Fruit fly (Drosophila melanogaster) whole organism, wandering third instar larva: Measurements from ENCODE around the gene Traf-like.
A peak's percentile ranks its signal among the peaks of the same experiment; 100 is the strongest.

Source experiments
- Abd-B ChIP-seq: fragments of >200 bp; optimal IDR thresholded peaks from 2 replicates; lab custom pipeline; 2017; ENCODE audit warnings: missing biosample characterization, missing genetic modification characterization
- CG32264 ChIP-seq: fragments of 200-800 bp; sonication (Bioruptor generic); optimal IDR thresholded peaks from 2 replicates; lab custom pipeline; 2016; ENCODE audit warnings: missing biosample characterization, missing genetic modification characterization
- CG9705 ChIP-seq: fragments of 200-800 bp; sonication (Bioruptor generic); optimal IDR thresholded peaks from 2 replicates; lab custom pipeline; 2018; ENCODE audit warnings: missing biosample characterization, mild to moderate bottlenecking, missing genetic modification characterization
- Dfd ChIP-seq: fragments of >200 bp; optimal IDR thresholded peaks from 2 replicates; lab custom pipeline; 2017; ENCODE audit warnings: missing biosample characterization, missing genetic modification characterization
- Dif ChIP-seq: fragments of 200-275, 200-300 bp; sonication (Bioruptor generic); optimal IDR thresholded peaks from 2 replicates; lab custom pipeline; 2018; ENCODE audit warnings: missing biosample characterization, missing genetic modification characterization; ENCODE audit not compliant: partially characterized antibody
- GATAd ChIP-seq: sonication (Bioruptor generic); optimal IDR thresholded peaks from 2 replicates; lab custom pipeline; 2016; ENCODE audit warnings: missing biosample characterization, missing genetic modification characterization
- HLH106 ChIP-seq: fragments of 200-800 bp; optimal IDR thresholded peaks from 3 replicates; lab custom pipeline; 2019; ENCODE audit warnings: missing biosample characterization, mild to moderate bottlenecking, missing genetic modification characterization, moderate library complexity
- Hnf4 ChIP-seq: fragments of 200-800 bp; sonication (Bioruptor generic); optimal IDR thresholded peaks from 2 replicates; lab custom pipeline; 2016; ENCODE audit warnings: missing biosample characterization, mild to moderate bottlenecking, missing genetic modification characterization
- Hr83 ChIP-seq: fragments of 200-300 bp; sonication (Bioruptor generic); optimal IDR thresholded peaks from 2 replicates; lab custom pipeline; 2016; ENCODE audit warnings: missing biosample characterization, mild to moderate bottlenecking, missing genetic modification characterization, moderate library complexity; ENCODE audit not compliant: poor library complexity, severe bottlenecking
- Jra ChIP-seq: sonication (Bioruptor generic); optimal IDR thresholded peaks from 2 replicates; lab custom pipeline; 2016; ENCODE audit warnings: missing biosample characterization, missing genetic modification characterization
- Mio ChIP-seq: sonication (Bioruptor generic); optimal IDR thresholded peaks from 2 replicates; lab custom pipeline; 2016; ENCODE audit warnings: missing biosample characterization, missing genetic modification characterization
- Myc ChIP-seq: fragments of >200 bp; optimal IDR thresholded peaks from 2 replicates; lab custom pipeline; 2017
- OdsH ChIP-seq: fragments of 200-800 bp; sonication (Bioruptor generic); optimal IDR thresholded peaks from 2 replicates; lab custom pipeline; 2016; ENCODE audit warnings: missing biosample characterization, mild to moderate bottlenecking, missing genetic modification characterization
- Rel ChIP-seq, 2 experiments: fragments of 200-800 bp; sonication (Bioruptor generic) in 1 of 2; optimal IDR thresholded peaks; 2 replicates in 1 of 2; 3 replicates in 1 of 2; lab custom pipeline; 2016 to 2019; ENCODE audit warnings: mild to moderate bottlenecking in 2 of 2, missing biosample characterization in 2 of 2, missing genetic modification characterization in 2 of 2, moderate library complexity in 1 of 2
- Vsx2 ChIP-seq: fragments of 200-300, 225-300 bp; sonication (Bioruptor generic); optimal IDR thresholded peaks from 2 replicates; lab custom pipeline; 2018; ENCODE audit warnings: missing biosample characterization, missing genetic modification characterization; ENCODE audit not compliant: partially characterized antibody
- br ChIP-seq: fragments of 200-800 bp; sonication (Bioruptor generic); optimal IDR thresholded peaks from 2 replicates; lab custom pipeline; 2016; ENCODE audit warnings: missing biosample characterization, missing genetic modification characterization
- brk ChIP-seq: fragments of 200-800 bp; sonication (Bioruptor generic); optimal IDR thresholded peaks from 2 replicates; lab custom pipeline; 2016; ENCODE audit warnings: missing biosample characterization, mild to moderate bottlenecking, missing genetic modification characterization
- dl ChIP-seq, 2 experiments: fragments of 175-275, 200-275 bp in 1 of 2; fragments of 200-275 bp in 1 of 2; sonication (Bioruptor generic); optimal IDR thresholded peaks; lab custom pipeline; 2018; ENCODE audit warnings: mild to moderate bottlenecking in 2 of 2, missing biosample characterization in 2 of 2, missing genetic modification characterization in 2 of 2, moderate library complexity in 2 of 2; ENCODE audit not compliant: partially characterized antibody in 2 of 2, insufficient read depth in 1 of 2
- dmrt93B ChIP-seq: fragments of 200-800 bp; sonication (Bioruptor generic); optimal IDR thresholded peaks from 2 replicates; lab custom pipeline; 2018; ENCODE audit warnings: missing biosample characterization, mild to moderate bottlenecking, missing genetic modification characterization
- dsf ChIP-seq: sonication (Bioruptor generic); optimal IDR thresholded peaks from 2 replicates; lab custom pipeline; 2016; ENCODE audit warnings: missing biosample characterization, missing genetic modification characterization, borderline replicate concordance
- ey ChIP-seq: fragments of 200-800 bp; sonication (Bioruptor generic); optimal IDR thresholded peaks from 2 replicates; lab custom pipeline; 2016; ENCODE audit warnings: missing biosample characterization, missing genetic modification characterization
- foxo ChIP-seq, 2 experiments: fragments of 200-800 bp; sonication (Bioruptor generic); optimal IDR thresholded peaks; 2 replicates in 1 of 2; 3 replicates in 1 of 2; lab custom pipeline; 2016 to 2017; ENCODE audit warnings: missing biosample characterization in 2 of 2, missing genetic modification characterization in 2 of 2
- fru ChIP-seq: fragments of 200-800 bp; sonication (Bioruptor generic); optimal IDR thresholded peaks from 3 replicates; lab custom pipeline; 2016; ENCODE audit warnings: missing biosample characterization, mild to moderate bottlenecking, missing genetic modification characterization
- h ChIP-seq: fragments of 200-800 bp; sonication (Bioruptor generic); optimal IDR thresholded peaks from 3 replicates; lab custom pipeline; 2016; ENCODE audit warnings: missing biosample characterization, mild to moderate bottlenecking, missing genetic modification characterization
- jim ChIP-seq: fragments of 175-275, 200-325 bp; sonication (Bioruptor generic); optimal IDR thresholded peaks from 2 replicates; lab custom pipeline; 2016; ENCODE audit warnings: missing biosample characterization, mild to moderate bottlenecking, missing genetic modification characterization
- pan ChIP-seq: fragments of >200 bp; optimal IDR thresholded peaks from 2 replicates; lab custom pipeline; 2017
- psq ChIP-seq: fragments of 200-800 bp; sonication (Bioruptor generic); optimal IDR thresholded peaks from 3 replicates; lab custom pipeline; 2017; ENCODE audit warnings: missing biosample characterization, mild to moderate bottlenecking, missing genetic modification characterization, moderate library complexity
- rgr ChIP-seq: fragments of 200-800 bp; sonication (Bioruptor generic); optimal IDR thresholded peaks from 3 replicates; lab custom pipeline; 2016; ENCODE audit warnings: missing biosample characterization, mild to moderate bottlenecking, missing genetic modification characterization
- sage ChIP-seq: fragments of 200-800 bp; sonication (Bioruptor generic); optimal IDR thresholded peaks from 2 replicates; lab custom pipeline; 2016; ENCODE audit warnings: missing biosample characterization, mild to moderate bottlenecking, missing genetic modification characterization
- sv ChIP-seq: fragments of 200-800 bp; sonication (Bioruptor generic); optimal IDR thresholded peaks from 3 replicates; lab custom pipeline; 2016; ENCODE audit warnings: missing biosample characterization, missing genetic modification characterization
- tai ChIP-seq: sonication (Bioruptor generic); optimal IDR thresholded peaks from 2 replicates; lab custom pipeline; 2016; ENCODE audit warnings: missing biosample characterization, missing genetic modification characterization
- woc ChIP-seq: sonication (Bioruptor generic); optimal IDR thresholded peaks from 2 replicates; lab custom pipeline; 2016; ENCODE audit warnings: missing biosample characterization, mild to moderate bottlenecking, missing genetic modification characterization

Gene Traf-like

DNA sequence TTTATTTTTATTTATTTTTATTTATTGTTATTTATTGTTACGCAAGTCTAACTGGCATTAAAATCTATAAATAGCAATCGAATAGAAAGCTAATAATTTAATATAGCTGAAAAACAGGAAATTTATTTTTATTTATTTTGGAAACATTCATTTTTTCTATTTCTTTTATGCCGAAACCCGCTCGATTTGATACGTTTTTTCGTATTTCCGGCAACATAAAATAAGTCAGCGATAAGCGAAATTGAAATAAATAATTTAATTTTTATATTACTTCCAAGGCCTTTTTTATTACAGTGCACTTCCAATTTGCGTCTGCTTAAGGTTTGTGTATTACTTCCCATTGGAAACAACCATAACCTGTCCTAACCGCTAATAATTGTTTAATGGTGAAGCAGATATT is 42.9 kb upstream of the Traf-like start:
- TF ChIP-seq Mio (no peak), Jra (GFP tag; lab: Kevin White, UChicago) (no peak), OdsH (GFP tag; lab: Kevin White, UChicago) (peak; percentile 23), sage (peak; percentile 19), fru (peak; percentile 13)

DNA sequence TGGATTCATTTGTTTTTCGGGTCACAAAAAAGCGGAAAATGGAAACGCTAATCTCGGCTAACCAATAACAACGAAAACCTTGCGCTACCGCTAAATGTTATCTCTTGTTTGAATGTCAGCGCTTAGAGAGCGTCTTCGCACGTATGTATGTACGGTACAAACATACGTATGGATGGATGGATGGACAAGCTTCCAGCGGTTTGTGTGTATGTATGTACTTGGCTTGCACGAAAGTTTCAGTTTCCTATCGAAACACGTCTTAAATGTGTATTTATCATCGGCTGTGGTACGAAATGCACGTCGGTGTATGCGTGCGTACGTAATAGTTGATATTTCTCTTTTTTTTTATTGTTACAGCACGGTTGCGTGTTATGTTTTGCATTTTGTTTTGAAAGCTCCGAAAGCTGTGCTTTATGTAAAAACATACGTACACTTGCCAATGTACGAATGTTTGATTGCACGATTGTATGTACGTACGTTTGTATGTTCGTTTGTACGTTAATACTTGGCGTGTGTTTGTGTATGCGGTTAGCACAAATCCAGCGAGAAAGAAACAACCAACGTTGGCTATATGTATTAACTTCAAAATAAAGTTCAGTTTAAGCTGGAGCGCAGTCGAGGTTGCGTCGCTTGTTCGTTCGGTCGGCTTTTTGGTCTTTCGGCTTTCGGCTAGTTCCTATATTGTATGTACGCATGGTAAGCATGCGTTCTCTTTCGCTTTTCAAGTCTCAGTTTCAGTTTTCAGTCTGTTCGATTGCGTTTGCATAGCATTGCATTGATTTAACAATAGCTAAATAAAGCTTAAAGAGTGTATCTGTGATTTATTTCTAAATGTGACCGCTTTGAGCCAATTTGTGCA is 42.1 kb upstream of the Traf-like start, which contains the start of gene Fur2:
Gene Fur2 (plus strand): TSS at position 595 of the 859 bp plus-strand sequence.
- TF ChIP-seq dl (GFP tag; optimal IDR thresholded peaks at IDR 0.05; lab: Kevin White, UChicago; ENCODE audit: insufficient read depth in 1 of 2, partially characterized antibody in 2 of 2) = no peak
- TF ChIP-seq Rel (GFP tag; optimal IDR thresholded peaks at IDR 0.05; lab: Kevin White, UChicago) = peak; percentile 9
- no peak for TF ChIP-seq Rel (tag; optimal IDR thresholded peaks at IDR 0.05; lab: Kevin White, UChicago)

DNA sequence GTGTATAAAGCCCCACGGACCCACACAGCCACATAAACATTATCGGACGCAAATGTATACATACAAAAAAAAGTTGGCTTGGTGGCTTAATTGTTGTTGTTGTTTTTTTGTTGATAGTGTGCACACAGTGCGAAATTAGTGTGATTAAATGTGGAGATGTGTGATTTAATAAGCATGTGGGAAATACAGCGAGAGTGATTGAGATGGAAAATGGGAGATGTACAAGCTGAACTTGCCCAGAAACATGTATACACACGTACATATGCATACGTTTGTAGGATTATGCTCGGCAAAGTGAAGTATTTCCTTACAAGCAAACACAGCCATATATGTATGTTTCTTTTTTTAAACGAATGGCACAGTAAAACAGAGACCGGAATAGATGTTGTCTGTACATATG is 41.3 kb upstream of the Traf-like start:
- no peak for TF ChIP-seq Vsx2 (GFP tag; lab: Kevin White, UChicago)
- no peak for TF ChIP-seq Jra (GFP tag; lab: Kevin White, UChicago)
- TF ChIP-seq OdsH (GFP tag; lab: Kevin White, UChicago) = peak; percentile 10
- TF ChIP-seq tai = no peak
- TF ChIP-seq psq (GFP tag; lab: Kevin White, UChicago) = peak; percentile 19
- TF ChIP-seq CG9705 (GFP tag; lab: Kevin White, UChicago) = no peak

DNA sequence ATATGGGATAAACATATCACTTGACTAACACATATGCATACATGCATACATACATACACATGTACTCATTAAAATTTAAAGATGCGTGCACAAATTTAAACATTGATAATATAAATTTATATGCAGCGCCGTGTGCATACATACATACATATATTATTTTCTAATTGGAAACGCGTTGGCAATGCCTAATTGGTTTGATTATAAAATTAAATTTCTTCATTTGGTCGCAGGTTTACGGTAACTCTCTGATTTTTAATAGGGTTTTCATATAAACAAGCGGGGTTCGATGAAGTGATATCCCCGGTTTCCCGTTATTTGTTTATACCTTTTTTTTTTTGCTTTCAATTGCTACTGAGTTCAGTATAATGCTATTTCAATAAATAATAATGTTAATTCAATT is 40.8 kb upstream of the Traf-like start:
- TF ChIP-seq tai = no peak

DNA sequence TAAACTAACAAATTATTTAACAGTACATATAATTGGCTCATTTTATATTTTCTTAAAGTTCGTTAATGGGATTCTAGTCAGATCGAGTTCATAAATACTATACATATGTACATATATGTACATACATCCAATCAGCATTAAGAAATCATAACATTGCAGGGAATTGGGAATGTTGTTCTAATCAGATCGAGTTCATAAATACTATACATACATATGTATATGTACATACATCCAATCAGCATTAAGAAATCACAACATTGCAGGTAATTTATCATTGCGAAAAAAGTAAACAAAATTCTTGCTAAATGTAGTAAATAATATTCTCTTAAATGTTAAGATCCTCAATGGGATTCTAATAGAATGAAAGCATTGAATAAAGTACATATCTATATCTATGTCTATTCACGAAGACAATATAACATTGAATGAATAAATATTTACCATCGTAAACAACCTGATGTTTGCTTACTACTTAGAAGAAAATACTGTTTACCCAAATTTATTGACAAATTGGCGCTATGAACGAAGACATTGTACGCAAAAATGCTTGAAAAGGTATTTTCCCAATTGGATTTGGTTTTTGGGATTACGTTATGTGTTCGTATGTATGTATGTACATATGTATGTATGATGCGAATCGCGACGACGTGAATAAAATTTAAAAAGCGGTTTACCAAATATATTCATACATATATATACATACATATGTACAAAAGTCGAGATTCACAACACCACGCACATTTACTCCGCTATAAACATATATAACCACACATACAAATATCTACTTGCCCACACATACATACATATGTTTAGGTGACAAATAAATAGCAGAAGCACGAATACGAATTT is 31.0 kb upstream of the Traf-like start:
- TF ChIP-seq CG32264 (GFP tag; lab: Kevin White, UChicago) = no peak
- no peak for TF ChIP-seq foxo (GFP tag; optimal IDR thresholded peaks at IDR 0.05; lab: Kevin White, UChicago)
- TF ChIP-seq sage = peak; percentile 17
- TF ChIP-seq Dif (GFP tag; lab: Kevin White, UChicago) = no peak
- TF ChIP-seq tai = no peak
- TF ChIP-seq psq (GFP tag; lab: Kevin White, UChicago) = peak; percentile 1
- TF ChIP-seq Abd-B (GFP tag; lab: Kevin White, UChicago) = no peak
- TF ChIP-seq h (GFP tag; lab: Kevin White, UChicago) = no peak
- TF ChIP-seq Hnf4 (GFP tag; lab: Kevin White, UChicago) = no peak
- TF ChIP-seq, all 38 proteins: peak for 2

DNA sequence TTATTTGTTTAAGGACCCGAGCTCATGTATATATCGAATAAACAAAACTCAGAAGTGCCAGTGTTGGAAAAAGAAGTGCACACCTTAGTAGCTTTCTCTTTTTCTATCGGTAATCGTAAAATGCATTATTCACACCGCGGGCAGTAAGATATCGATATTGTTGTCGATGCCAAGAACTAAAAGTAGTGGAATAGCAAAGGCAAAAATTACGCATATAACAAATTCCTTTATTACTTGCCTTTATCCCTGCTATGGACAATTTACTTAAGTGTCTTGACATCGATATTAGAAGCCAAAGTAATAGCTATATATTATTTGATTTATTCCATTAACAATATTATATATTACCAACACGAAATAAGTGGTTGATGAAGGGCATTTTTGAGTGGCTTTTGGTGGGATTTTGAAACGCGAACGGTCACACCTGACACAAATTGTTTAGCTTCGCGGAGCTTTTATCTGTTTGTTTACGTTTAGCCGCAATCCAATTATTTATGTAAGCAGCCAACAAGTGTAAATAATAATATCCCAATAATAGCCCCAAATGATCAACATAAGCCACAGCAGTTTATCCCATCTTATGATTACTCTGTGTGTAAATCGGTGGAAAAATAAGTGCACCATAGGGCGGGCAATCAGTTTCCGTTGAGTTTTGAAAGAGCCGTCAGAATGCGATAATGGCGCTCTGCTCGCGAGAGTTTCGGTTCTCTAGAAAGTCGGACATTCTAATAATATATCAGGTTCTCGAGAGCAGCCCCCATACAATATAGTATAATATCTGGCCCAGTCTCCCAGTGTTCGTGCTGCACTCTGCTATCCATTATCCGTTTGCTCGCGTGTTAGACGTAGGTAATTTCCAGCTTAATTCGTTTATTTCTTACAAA is 29.8 kb upstream of the Traf-like start, which contains the start of the genes CG9992 and CG4239:
Gene CG9992 (minus strand): TSS at position 66 of the 884 bp plus-strand sequence.
Gene CG4239 (plus strand): TSS at position 436 of the 884 bp plus-strand sequence.
- no peak for TF ChIP-seq Jra (GFP tag; lab: Kevin White, UChicago)
- TF ChIP-seq pan (lab: Kevin White, UChicago) = no peak
- TF ChIP-seq Rel (GFP tag; optimal IDR thresholded peaks at IDR 0.05; lab: Kevin White, UChicago) = no peak
- no peak for TF ChIP-seq Rel (tag; optimal IDR thresholded peaks at IDR 0.05; lab: Kevin White, UChicago)
- TF ChIP-seq brk (GFP tag; lab: Kevin White, UChicago) = no peak
- no peak for TF ChIP-seq CG32264 (GFP tag; lab: Kevin White, UChicago)
- peak; percentile 4 for TF ChIP-seq br (GFP tag; lab: Kevin White, UChicago)
- TF ChIP-seq foxo (GFP tag; optimal IDR thresholded peaks at IDR 0.05; lab: Kevin White, UChicago) = peak in 1 of 2 experiments; percentile 67
- TF ChIP-seq CG9705 (GFP tag; lab: Kevin White, UChicago) = peak; percentile 50
- no peak for TF ChIP-seq Myc (lab: Kevin White, UChicago)
- TF ChIP-seq HLH106 (tag; lab: Kevin White, UChicago) = peak; percentile 78
- peak; percentile 59 for TF ChIP-seq sv (GFP tag; lab: Kevin White, UChicago)
- no peak for TF ChIP-seq dmrt93B (GFP tag; lab: Kevin White, UChicago)
- TF ChIP-seq ey (GFP tag; lab: Kevin White, UChicago) = peak; percentile 41
- peak; percentile 50 for TF ChIP-seq Hnf4 (GFP tag; lab: Kevin White, UChicago)
- TF ChIP-seq Abd-B (GFP tag; lab: Kevin White, UChicago) = no peak
- no peak for TF ChIP-seq GATAd (GFP tag; lab: Kevin White, UChicago)
- peak; percentile 39 for TF ChIP-seq woc (GFP tag; lab: Kevin White, UChicago)
- peak; percentile 56 for TF ChIP-seq rgr
- no peak for TF ChIP-seq jim
- no peak for TF ChIP-seq Hr83 (GFP tag; lab: Kevin White, UChicago)
- TF ChIP-seq Dfd = no peak
- TF ChIP-seq Vsx2 (GFP tag; lab: Kevin White, UChicago) = no peak
- TF ChIP-seq OdsH (GFP tag; lab: Kevin White, UChicago) = no peak
- no peak for TF ChIP-seq sage
- no peak for TF ChIP-seq dsf (GFP tag; lab: Kevin White, UChicago)
